Worm (Caenorhabditis elegans) whole organism, L4 larva: Measurements from ENCODE around the gene srw-32.

Source experiments
- F37D6.2 ChIP-seq: sonication (generic microtip); optimal IDR thresholded peaks from 2 replicates; lab custom pipeline; 2016; ENCODE audit warnings: mild to moderate bottlenecking, missing genetic modification characterization, missing compliant biosample characterization
- F44E2.7 ChIP-seq: fragments of 200-800 bp; sonication (Bioruptor generic); IDR thresholded peaks from 2 replicates; pipeline ENCODE4 v2.1.2; 2022; ENCODE audit warnings: missing genetic modification characterization, missing compliant biosample characterization
- T26A8.4 ChIP-seq: fragments of 200-800 bp; sonication (Bioruptor generic); IDR thresholded peaks from 2 replicates; pipeline ENCODE4 v1.3.6; 2022; ENCODE audit warnings: missing genetic modification characterization, missing compliant biosample characterization
- Y105C5A.15 ChIP-seq: fragments of 200-800 bp; sonication (Bioruptor generic); IDR thresholded peaks from 2 replicates; pipeline ENCODE4 v1.3.6; 2022; ENCODE audit warnings: missing genetic modification characterization, missing compliant biosample characterization
- ceh-20 ChIP-seq: fragments of 200-800 bp; sonication (Bioruptor generic); IDR thresholded peaks from 2 replicates; pipeline ENCODE4 v1.3.6; 2022; ENCODE audit warnings: missing genetic modification reagents, missing genetic modification characterization, missing compliant biosample characterization
- ceh-44 ChIP-seq: fragments of 200-800 bp; sonication (Bioruptor generic); IDR thresholded peaks from 2 replicates; pipeline ENCODE4 v1.3.6; 2022; ENCODE audit warnings: missing genetic modification reagents, missing genetic modification characterization, missing compliant biosample characterization
- ceh-82 ChIP-seq: sonication (generic microtip); optimal IDR thresholded peaks from 2 replicates; lab custom pipeline; 2017; ENCODE audit warnings: missing biosample characterization, missing genetic modification characterization
- cey-2 ChIP-seq: sonication (generic microtip); optimal IDR thresholded peaks from 3 replicates; lab custom pipeline; 2017; ENCODE audit warnings: missing genetic modification characterization, mild to moderate bottlenecking, missing compliant biosample characterization, antibody characterized with exemption, borderline replicate concordance; ENCODE audit not compliant: insufficient read depth
- daf-16 ChIP-seq, 3 experiments: sonication (generic microtip); optimal IDR thresholded peaks; 2 replicates each; lab custom pipeline; 2016 to 2017; ENCODE audit warnings: missing genetic modification characterization in 3 of 3, missing genetic modification reagents in 3 of 3, mild to moderate bottlenecking in 2 of 3, missing compliant biosample characterization in 2 of 3, missing biosample characterization in 1 of 3, moderate library complexity in 1 of 3
- daf-8 ChIP-seq: fragments of 200-800 bp; sonication (Bioruptor generic); IDR thresholded peaks from 2 replicates; pipeline ENCODE4 v1.3.6; 2022; ENCODE audit warnings: missing genetic modification characterization, missing compliant biosample characterization
- dmd-6 ChIP-seq: fragments of 200-800 bp; sonication (Bioruptor generic); IDR thresholded peaks from 2 replicates; pipeline ENCODE4 v1.3.6; 2022; ENCODE audit warnings: missing genetic modification reagents, missing genetic modification characterization, missing compliant biosample characterization
- dmd-8 ChIP-seq: fragments of 200-800 bp; sonication (Bioruptor generic); IDR thresholded peaks from 2 replicates; pipeline ENCODE4 v1.3.6; 2022; ENCODE audit warnings: missing genetic modification characterization, missing compliant biosample characterization
- dve-1 ChIP-seq: sonication (generic microtip); optimal IDR thresholded peaks from 2 replicates; lab custom pipeline; 2017; ENCODE audit warnings: antibody characterized with exemption, mild to moderate bottlenecking, missing genetic modification characterization, missing compliant biosample characterization; ENCODE audit not compliant: insufficient read depth
- fkh-10 ChIP-seq: fragments of 150-350 bp; optimal IDR thresholded peaks from 2 replicates; lab custom pipeline; 2014; ENCODE audit warnings: missing biosample characterization, missing genetic modification reagents, missing genetic modification characterization
- fos-1 ChIP-seq: fragments of 150-350 bp; optimal IDR thresholded peaks from 2 replicates; lab custom pipeline; 2014; ENCODE audit warnings: missing biosample characterization, missing genetic modification characterization
- gei-8 ChIP-seq: fragments of 200-800 bp; sonication (Bioruptor generic); optimal IDR thresholded peaks from 2 replicates; lab custom pipeline; 2018; ENCODE audit warnings: mild to moderate bottlenecking, missing genetic modification characterization, missing compliant biosample characterization
- hlh-11 ChIP-seq: fragments of 200-800 bp; sonication (Bioruptor generic); optimal IDR thresholded peaks from 2 replicates; lab custom pipeline; 2018; ENCODE audit warnings: mild to moderate bottlenecking, missing genetic modification characterization, missing compliant biosample characterization
- jun-1 ChIP-seq: fragments of 150-350 bp; optimal IDR thresholded peaks from 2 replicates; lab custom pipeline; 2014; ENCODE audit warnings: missing biosample characterization, missing genetic modification reagents, missing genetic modification characterization
- lin-1 ChIP-seq: fragments of 200-800 bp; sonication (Bioruptor generic); IDR thresholded peaks from 2 replicates; pipeline ENCODE4 v1.3.6; 2022; ENCODE audit warnings: missing genetic modification reagents, missing genetic modification characterization, missing compliant biosample characterization
- lsy-2 ChIP-seq, 2 experiments: fragments of 150-350 bp in 1 of 2; sonication (generic microtip) in 1 of 2; optimal IDR thresholded peaks; 2 replicates each; lab custom pipeline; 2014 to 2017; ENCODE audit warnings: missing biosample characterization in 2 of 2, missing genetic modification characterization in 2 of 2
- mdt-29 ChIP-seq: fragments of 200-800 bp; sonication (Bioruptor generic); IDR thresholded peaks from 2 replicates; pipeline ENCODE4 v1.3.6; 2022; ENCODE audit warnings: missing genetic modification reagents, missing genetic modification characterization, missing compliant biosample characterization
- mes-2 ChIP-seq: sonication (generic microtip); optimal IDR thresholded peaks from 2 replicates; lab custom pipeline; 2016; ENCODE audit warnings: missing genotype, mild to moderate bottlenecking, missing genetic modification characterization, missing compliant biosample characterization; ENCODE audit not compliant: poor library complexity, severe bottlenecking
- mxl-2 ChIP-seq: fragments of 200-800 bp; sonication (Bioruptor generic); conservative IDR thresholded peaks from 2 replicates; pipeline ENCODE4 v1.3.6; 2022; ENCODE audit warnings: missing genetic modification reagents, missing genetic modification characterization, missing compliant biosample characterization
- nhr-102 ChIP-seq: sonication (generic microtip); optimal IDR thresholded peaks from 2 replicates; lab custom pipeline; 2016; ENCODE audit warnings: mild to moderate bottlenecking, missing genetic modification characterization, moderate library complexity, missing compliant biosample characterization
- nhr-11 ChIP-seq: fragments of 150-350 bp; optimal IDR thresholded peaks from 2 replicates; lab custom pipeline; 2014; ENCODE audit warnings: missing biosample characterization, missing genetic modification characterization
- nhr-41 ChIP-seq: fragments of 200-800 bp; sonication (Bioruptor generic); IDR thresholded peaks from 2 replicates; pipeline ENCODE4 v1.3.6; 2022; ENCODE audit warnings: missing genetic modification reagents, missing genetic modification characterization, missing compliant biosample characterization
- nhr-42 ChIP-seq: fragments of 200-800 bp; sonication (Bioruptor generic); IDR thresholded peaks from 2 replicates; pipeline ENCODE4 v1.3.6; 2022; ENCODE audit warnings: missing genetic modification characterization, missing compliant biosample characterization
- nhr-48 ChIP-seq: sonication (generic microtip); optimal IDR thresholded peaks from 2 replicates; lab custom pipeline; 2016; ENCODE audit warnings: mild to moderate bottlenecking, missing genetic modification characterization, missing compliant biosample characterization
- nhr-76 ChIP-seq: fragments of 150-350 bp; optimal IDR thresholded peaks from 2 replicates; lab custom pipeline; 2014; ENCODE audit warnings: missing biosample characterization, missing genetic modification characterization
- nhr-77 ChIP-seq: fragments of 150-350 bp; optimal IDR thresholded peaks from 2 replicates; lab custom pipeline; 2014; ENCODE audit warnings: missing biosample characterization, missing genetic modification characterization
- pha-4 ChIP-seq, 2 experiments: fragments of 150-350 bp in 1 of 2; fragments of 200-800 bp in 1 of 2; sonication (Bioruptor generic) in 1 of 2; IDR thresholded peaks in 1 of 2; optimal IDR thresholded peaks in 1 of 2; 2 replicates each; pipeline versions ENCODE4 v1.3.6 to Lab custom; 2014 to 2022; ENCODE audit warnings: missing genetic modification characterization in 2 of 2, missing genetic modification reagents in 2 of 2, missing biosample characterization in 1 of 2, missing compliant biosample characterization in 1 of 2
- php-3 ChIP-seq: fragments of 200-800 bp; sonication (Bioruptor generic); IDR thresholded peaks from 2 replicates; pipeline ENCODE4 v1.3.6; 2022; ENCODE audit warnings: missing genetic modification reagents, missing genetic modification characterization, missing compliant biosample characterization
- pqm-1 ChIP-seq: sonication (generic microtip); optimal IDR thresholded peaks from 2 replicates; lab custom pipeline; 2017; ENCODE audit warnings: missing biosample characterization, missing genetic modification characterization
- set-16 ChIP-seq: fragments of 200-800 bp; sonication (Bioruptor generic); IDR thresholded peaks from 2 replicates; pipeline ENCODE4 v1.3.6; 2022; ENCODE audit warnings: missing genetic modification reagents, missing genetic modification characterization, missing compliant biosample characterization
- tra-1 ChIP-seq: fragments of 200-800 bp; sonication (Bioruptor generic); IDR thresholded peaks from 2 replicates; pipeline ENCODE4 v1.3.6; 2022; ENCODE audit warnings: missing genetic modification reagents, missing genetic modification characterization, missing compliant biosample characterization
- unc-62 ChIP-seq, 3 experiments: fragments of 150-350 bp in 1 of 3; sonication (generic microtip); optimal IDR thresholded peaks in 2 of 3; peaks in 1 of 3; 1 replicate in 1 of 3; 2 replicates in 2 of 3; lab custom pipeline; 2014 to 2017; ENCODE audit warnings: missing biosample characterization in 3 of 3, missing genetic modification characterization in 3 of 3, missing genetic modification reagents in 3 of 3, missing genotype in 1 of 3

Gene srw-32

DNA sequence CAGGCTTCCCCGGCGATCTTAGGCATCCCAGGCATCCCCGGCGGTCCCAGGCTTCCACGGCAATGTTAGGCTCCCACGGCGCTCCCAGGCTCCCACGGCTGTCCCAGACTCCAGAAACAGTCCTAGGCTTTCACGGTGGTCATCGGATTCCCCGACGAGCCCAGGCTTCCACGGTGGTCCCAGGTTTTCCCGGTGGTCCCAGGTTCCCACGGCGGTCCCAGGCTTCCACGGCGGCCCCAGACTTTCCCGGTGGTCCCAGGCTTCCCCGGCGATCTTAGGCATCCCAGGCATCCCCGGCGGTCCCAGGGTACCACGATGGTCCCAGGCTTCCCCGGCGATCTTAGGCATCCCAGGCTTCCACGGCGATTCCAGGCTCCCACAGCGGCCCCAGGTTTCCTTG is 40.0 kb downstream of the srw-32 start:
- TF ChIP-seq lsy-2 (tag; optimal IDR thresholded peaks at IDR 0.05; lab: Kevin White, UChicago) (no peak), fkh-10 (GFP tag; lab: Kevin White, UChicago) (no peak), set-16 (GFP tag; lab: Robert Waterston, UW) (peak; percentile 98), nhr-41 (GFP tag; lab: Robert Waterston, UW) (no peak), pha-4 (GFP tag; IDR thresholded peaks at IDR 0.05; lab: Robert Waterston, UW) (peak; percentile 38; the same call in 1 of the 2 replicates), pha-4 (tag; optimal IDR thresholded peaks at IDR 0.05; lab: Kevin White, UChicago) (no peak), ceh-82 (no peak), nhr-102 (no peak), mdt-29 (GFP tag; lab: Robert Waterston, UW) (no peak)

DNA sequence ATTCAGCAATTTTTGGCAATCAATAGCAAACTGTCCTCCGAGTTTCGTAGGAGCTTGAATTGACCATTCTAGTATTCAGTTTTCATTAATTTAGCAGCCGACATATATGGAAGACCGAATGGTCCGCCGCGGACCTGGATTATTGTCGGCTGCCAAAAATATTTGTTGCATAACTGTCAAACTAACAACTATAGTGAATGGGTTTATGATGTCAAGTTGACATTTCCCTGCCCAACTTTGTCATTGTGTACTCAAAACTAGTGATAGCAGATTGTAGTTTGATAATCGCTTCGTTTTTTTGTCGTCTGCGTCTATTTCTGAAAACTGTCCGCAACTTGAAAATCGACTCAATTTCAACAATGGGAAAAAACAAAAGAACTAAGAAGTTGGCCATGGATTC is 40.8 kb downstream of the srw-32 start, which contains the start of gene fbxa-176:
Gene fbxa-176 (plus strand): TSS at position 314 of the 400 bp plus-strand sequence.
- TF ChIP-seq hlh-11 (tag; lab: Kevin White, UChicago), result peak; percentile 26
- TF ChIP-seq nhr-77, result no peak
- TF ChIP-seq dmd-8, result no peak
- TF ChIP-seq nhr-11 (tag; lab: Kevin White, UChicago), result no peak
- peak; percentile 60 for TF ChIP-seq dmd-6 (GFP tag; lab: Robert Waterston, UW)
- no peak for TF ChIP-seq daf-16 (GFP tag; optimal IDR thresholded peaks at IDR 0.05; lab: Kevin White, UChicago)
- peak; percentile 65 for TF ChIP-seq daf-16 (tag; optimal IDR thresholded peaks at IDR 0.05; lab: Kevin White, UChicago)
- TF ChIP-seq nhr-76, result no peak
- TF ChIP-seq tra-1 (GFP tag; lab: Robert Waterston, UW), result no peak
- no peak for TF ChIP-seq set-16 (GFP tag; lab: Robert Waterston, UW)
- no peak for TF ChIP-seq F44E2.7 (GFP tag; lab: Robert Waterston, UW)
- TF ChIP-seq T26A8.4 (GFP tag; lab: Robert Waterston, UW), result no peak
- no peak for TF ChIP-seq mdt-29 (GFP tag; lab: Robert Waterston, UW)
- TF ChIP-seq fos-1 (tag; lab: Kevin White, UChicago), result no peak
- TF ChIP-seq daf-8 (GFP tag; lab: Robert Waterston, UW), result no peak
- no peak for TF ChIP-seq F37D6.2 (tag; lab: Kevin White, UChicago)
- TF ChIP-seq ceh-44 (GFP tag; lab: Robert Waterston, UW), result no peak
- TF ChIP-seq mes-2 (tag; lab: Kevin White, UChicago), result no peak
- no peak for TF ChIP-seq lin-1 (GFP tag; lab: Robert Waterston, UW)
- TF ChIP-seq pqm-1 (tag; lab: Kevin White, UChicago), result peak; percentile 32
- no peak for TF ChIP-seq mxl-2 (GFP tag; lab: Robert Waterston, UW)
- TF ChIP-seq Y105C5A.15 (GFP tag; lab: Robert Waterston, UW), result no peak
- no peak for TF ChIP-seq cey-2 (tag; lab: Kevin White, UChicago)
- TF ChIP-seq dve-1 (tag; lab: Kevin White, UChicago), result peak; percentile 12
- no peak for TF ChIP-seq ceh-20 (GFP tag; lab: Robert Waterston, UW)
- no peak for TF ChIP-seq jun-1

DNA sequence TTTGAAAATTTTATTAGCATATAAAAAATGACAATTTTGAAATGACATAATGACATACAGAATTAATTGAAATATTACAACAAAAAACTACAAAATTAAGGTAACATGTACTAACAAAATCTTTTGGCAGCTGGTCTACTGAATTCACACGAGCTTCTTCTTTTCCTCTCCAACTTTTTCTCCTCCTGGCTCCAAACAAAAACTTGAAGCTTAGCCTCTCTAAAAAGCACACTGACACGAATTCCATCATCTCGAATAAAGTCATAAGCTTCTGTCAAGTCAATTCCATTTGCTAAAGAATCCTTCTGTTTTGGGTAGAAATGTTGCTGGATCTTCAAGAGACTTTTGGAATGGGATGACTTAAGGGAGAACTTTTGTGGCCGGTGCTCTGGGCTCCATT is 42.8 kb downstream of the srw-32 start:
- TF ChIP-seq gei-8 (GFP tag; lab: Kevin White, UChicago), result no peak
- peak in 1 of 2 experiments; percentile 91 for TF ChIP-seq unc-62 (GFP tag; optimal IDR thresholded peaks at IDR 0.05 in 1 of 2; lab: Kevin White, UChicago)
- no peak for TF ChIP-seq unc-62 (tag; optimal IDR thresholded peaks at IDR 0.05; lab: Kevin White, UChicago)
- TF ChIP-seq nhr-42, result no peak
- TF ChIP-seq php-3 (GFP tag; lab: Robert Waterston, UW), result no peak
- TF ChIP-seq nhr-48 (tag; lab: Kevin White, UChicago), result no peak
